Worm (Caenorhabditis elegans) whole organism, late embryonic: ENCODE data around the gene irld-34.

Experiments used
- C08G9.2 ChIP-seq: sonication (generic microtip); optimal IDR thresholded peaks from 2 replicates; lab custom pipeline; 2016; ENCODE audit warnings: mild to moderate bottlenecking, missing genetic modification characterization, moderate library complexity, missing compliant biosample characterization
- C38D4.7 ChIP-seq: fragments of 200-800 bp; sonication (Bioruptor generic); optimal IDR thresholded peaks from 2 replicates; lab custom pipeline; 2018; ENCODE audit warnings: mild to moderate bottlenecking, missing genetic modification characterization, moderate library complexity, missing compliant biosample characterization
- F13H6.1 ChIP-seq: sonication (generic microtip); optimal IDR thresholded peaks from 2 replicates; lab custom pipeline; 2016; ENCODE audit warnings: missing genetic modification characterization, missing compliant biosample characterization
- K09A11.1 ChIP-seq: sonication (generic microtip); optimal IDR thresholded peaks from 2 replicates; lab custom pipeline; 2017; ENCODE audit warnings: antibody characterized with exemption, mild to moderate bottlenecking, missing genetic modification characterization, missing compliant biosample characterization; ENCODE audit not compliant: insufficient read depth
- T23F11.4 ChIP-seq: fragments of 200-800 bp; sonication (Bioruptor generic); optimal IDR thresholded peaks from 2 replicates; lab custom pipeline; 2018; ENCODE audit warnings: mild to moderate bottlenecking, missing genetic modification characterization, missing compliant biosample characterization
- Y22D7AL.16 ChIP-seq: sonication (generic microtip); optimal IDR thresholded peaks from 2 replicates; lab custom pipeline; 2016; ENCODE audit warnings: missing genetic modification characterization, missing compliant biosample characterization
- ceh-14 ChIP-seq: sonication (generic microtip); optimal IDR thresholded peaks from 2 replicates; lab custom pipeline; 2016; ENCODE audit warnings: missing genotype, missing genetic modification characterization, missing compliant biosample characterization
- ceh-18 ChIP-seq: sonication (generic microtip); optimal IDR thresholded peaks from 2 replicates; lab custom pipeline; 2016; ENCODE audit warnings: missing genetic modification characterization, missing compliant biosample characterization
- ceh-19 ChIP-seq: fragments of 200-800 bp; sonication (Bioruptor generic); optimal IDR thresholded peaks from 2 replicates; lab custom pipeline; 2018; ENCODE audit warnings: mild to moderate bottlenecking, missing genetic modification characterization, missing compliant biosample characterization
- ceh-2 ChIP-seq: sonication (generic microtip); optimal IDR thresholded peaks from 2 replicates; lab custom pipeline; 2016; ENCODE audit warnings: missing genotype, missing genetic modification characterization, missing compliant biosample characterization
- ceh-24 ChIP-seq: sonication (generic microtip); optimal IDR thresholded peaks from 2 replicates; lab custom pipeline; 2016; ENCODE audit warnings: mild to moderate bottlenecking, missing genetic modification characterization, missing compliant biosample characterization
- ceh-31 ChIP-seq: sonication (generic microtip); optimal IDR thresholded peaks from 2 replicates; lab custom pipeline; 2016; ENCODE audit warnings: missing genetic modification characterization, missing compliant biosample characterization
- ceh-34 ChIP-seq: sonication (generic microtip); optimal IDR thresholded peaks from 2 replicates; lab custom pipeline; 2016; ENCODE audit warnings: mild to moderate bottlenecking, missing genetic modification characterization, missing compliant biosample characterization
- che-1 ChIP-seq: sonication (generic microtip); optimal IDR thresholded peaks from 2 replicates; lab custom pipeline; 2016; ENCODE audit warnings: mild to moderate bottlenecking, missing genetic modification characterization, missing compliant biosample characterization
- dve-1 ChIP-seq: sonication (generic microtip); optimal IDR thresholded peaks from 2 replicates; lab custom pipeline; 2017; ENCODE audit warnings: antibody characterized with exemption, mild to moderate bottlenecking, missing genetic modification characterization, missing compliant biosample characterization
- elt-2 ChIP-seq: sonication (generic microtip); optimal IDR thresholded peaks from 2 replicates; lab custom pipeline; 2016; ENCODE audit warnings: missing genetic modification reagents, missing genetic modification characterization, missing compliant biosample characterization
- elt-4 ChIP-seq: sonication (generic microtip); optimal IDR thresholded peaks from 2 replicates; lab custom pipeline; 2016; ENCODE audit warnings: missing genetic modification characterization, missing compliant biosample characterization
- eyg-1 ChIP-seq: sonication (generic microtip); optimal IDR thresholded peaks from 2 replicates; lab custom pipeline; 2016; ENCODE audit warnings: missing genotype, missing genetic modification characterization, missing compliant biosample characterization
- fkh-6 ChIP-seq: sonication (generic microtip); optimal IDR thresholded peaks from 2 replicates; lab custom pipeline; 2016; ENCODE audit warnings: missing genetic modification characterization, missing compliant biosample characterization
- hlh-15 ChIP-seq: sonication (generic microtip); optimal IDR thresholded peaks from 2 replicates; lab custom pipeline; 2016; ENCODE audit warnings: missing genetic modification characterization, missing compliant biosample characterization
- hlh-6 ChIP-seq: sonication (generic microtip); optimal IDR thresholded peaks from 2 replicates; lab custom pipeline; 2016; ENCODE audit warnings: missing genotype, missing genetic modification characterization, missing compliant biosample characterization
- lin-11 ChIP-seq: fragments of 200-800 bp; sonication (Bioruptor generic); optimal IDR thresholded peaks from 2 replicates; lab custom pipeline; 2018; ENCODE audit warnings: mild to moderate bottlenecking, missing genetic modification characterization, missing compliant biosample characterization
- madf-2 ChIP-seq: sonication (generic microtip); optimal IDR thresholded peaks from 2 replicates; lab custom pipeline; 2017; ENCODE audit warnings: missing genetic modification characterization, missing compliant biosample characterization
- mec-3 ChIP-seq: sonication (generic microtip); optimal IDR thresholded peaks from 2 replicates; lab custom pipeline; 2016; ENCODE audit warnings: borderline replicate concordance, missing genetic modification characterization, missing compliant biosample characterization
- nfya-1 ChIP-seq: sonication (generic microtip); optimal IDR thresholded peaks from 2 replicates; lab custom pipeline; 2017; ENCODE audit warnings: missing genetic modification characterization, mild to moderate bottlenecking, missing compliant biosample characterization, antibody characterized with exemption, moderate library complexity
- npax-4 ChIP-seq: sonication (generic microtip); optimal IDR thresholded peaks from 2 replicates; lab custom pipeline; 2016; ENCODE audit warnings: missing genetic modification characterization, missing compliant biosample characterization
- odd-2 ChIP-seq: sonication (generic microtip); optimal IDR thresholded peaks from 2 replicates; lab custom pipeline; 2017; ENCODE audit warnings: antibody characterized with exemption, mild to moderate bottlenecking, missing genetic modification characterization, missing compliant biosample characterization
- pag-3 ChIP-seq: sonication (generic microtip); optimal IDR thresholded peaks from 2 replicates; lab custom pipeline; 2016; ENCODE audit warnings: missing compliant biosample characterization, missing genetic modification characterization, borderline replicate concordance
- pax-1 ChIP-seq: fragments of 150-350 bp; optimal IDR thresholded peaks from 2 replicates; lab custom pipeline; 2014; ENCODE audit warnings: missing biosample characterization, missing genetic modification characterization
- pha-2 ChIP-seq: sonication (generic microtip); optimal IDR thresholded peaks from 2 replicates; lab custom pipeline; 2017; ENCODE audit warnings: mild to moderate bottlenecking, missing genetic modification characterization, missing compliant biosample characterization
- pros-1 ChIP-seq: fragments of 150-350 bp; optimal IDR thresholded peaks from 2 replicates; lab custom pipeline; 2014; ENCODE audit warnings: missing biosample characterization, missing genetic modification reagents, missing genetic modification characterization
- ref-2 ChIP-seq: sonication (generic microtip); optimal IDR thresholded peaks from 2 replicates; lab custom pipeline; 2016; ENCODE audit warnings: missing genetic modification characterization, missing compliant biosample characterization
- sdc-2 ChIP-seq: sonication (generic microtip); optimal IDR thresholded peaks from 2 replicates; lab custom pipeline; 2016; ENCODE audit warnings: missing genotype, missing genetic modification characterization, missing compliant biosample characterization
- sox-2 ChIP-seq: fragments of 200-800 bp; sonication (Bioruptor generic); IDR thresholded peaks from 2 replicates; pipeline ENCODE4 v1.3.6; 2022; ENCODE audit warnings: missing genetic modification reagents, missing genetic modification characterization, missing compliant biosample characterization
- tbx-2 ChIP-seq: sonication (generic microtip); optimal IDR thresholded peaks from 2 replicates; lab custom pipeline; 2016; ENCODE audit warnings: missing genetic modification characterization, missing compliant biosample characterization
- unc-3 ChIP-seq, 2 experiments: fragments of 200-800 bp in 1 of 2; sonication (Bioruptor generic) in 1 of 2; sonication (generic microtip) in 1 of 2; conservative IDR thresholded peaks in 1 of 2; optimal IDR thresholded peaks in 1 of 2; 2 replicates each; pipeline versions ENCODE4 v1.3.6 to Lab custom; 2016 to 2022; ENCODE audit warnings: missing compliant biosample characterization in 2 of 2, missing genetic modification characterization in 2 of 2, missing genetic modification reagents in 1 of 2
- unc-42 ChIP-seq: sonication (generic microtip); optimal IDR thresholded peaks from 2 replicates; lab custom pipeline; 2016; ENCODE audit warnings: missing genotype, missing genetic modification characterization, missing compliant biosample characterization
- zip-5 ChIP-seq: sonication (generic microtip); optimal IDR thresholded peaks from 2 replicates; lab custom pipeline; 2016; ENCODE audit warnings: missing genetic modification characterization, missing compliant biosample characterization
- ztf-16 ChIP-seq: sonication (generic microtip); optimal IDR thresholded peaks from 2 replicates; lab custom pipeline; 2017; ENCODE audit warnings: missing genetic modification characterization, missing compliant biosample characterization

irld-34 gene

DNA sequence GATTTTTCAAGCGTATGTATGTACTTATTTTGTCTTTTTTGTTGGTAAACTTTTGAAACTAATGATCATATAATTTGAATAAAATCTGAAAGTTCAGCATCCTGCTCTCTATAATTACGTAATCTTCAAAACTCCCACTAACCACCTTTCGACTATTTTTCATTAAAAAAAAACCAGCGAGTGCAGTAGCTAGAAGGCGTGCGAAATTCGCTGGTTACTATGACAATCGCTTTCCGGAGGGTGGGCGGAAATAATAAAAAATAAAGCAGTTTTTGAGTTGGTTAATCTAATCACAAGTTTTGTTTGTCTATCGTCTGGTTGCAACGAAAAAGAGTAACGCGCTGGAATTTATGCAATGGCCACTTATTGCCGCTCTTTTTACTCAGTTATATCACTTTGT, at the start of gene irld-34:
TSS of gene irld-34 (plus strand) at position 301 of the 400 bp plus-strand sequence.
- TF ChIP-seq unc-3 (GFP tag; conservative IDR thresholded peaks at IDR 0.05; lab: Robert Waterston, UW): no peak
- TF ChIP-seq unc-3 (tag; optimal IDR thresholded peaks at IDR 0.05; lab: Kevin White, UChicago): no peak
- no peak for TF ChIP-seq tbx-2
- TF ChIP-seq pax-1: no peak
- no peak for TF ChIP-seq pha-2 (tag; lab: Kevin White, UChicago)

DNA sequence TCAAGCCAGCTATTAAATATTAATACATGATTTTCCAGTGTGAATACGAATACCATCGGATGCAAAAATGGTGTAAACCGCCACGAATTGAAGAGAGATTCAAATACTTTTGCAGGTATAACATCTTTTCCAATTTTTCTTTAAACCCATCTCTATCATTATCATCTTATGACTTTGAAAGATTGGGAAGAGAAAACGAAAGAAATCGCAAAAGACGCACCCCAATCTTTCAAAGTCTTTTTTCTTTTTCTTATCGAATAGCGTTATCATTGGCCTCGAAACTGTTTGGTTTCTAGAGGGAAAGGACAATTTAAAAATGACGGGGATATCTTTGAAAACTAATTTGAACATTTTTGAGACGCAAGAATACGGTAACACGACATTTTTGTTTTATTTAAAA, 49.2 kb upstream of the irld-34 start:
- TF ChIP-seq ceh-24 (tag; lab: Kevin White, UChicago) (no peak), mec-3 (tag; lab: Kevin White, UChicago) (no peak), odd-2 (tag; lab: Kevin White, UChicago) (no peak), C38D4.7 (no peak), ceh-18 (no peak), fkh-6 (tag; lab: Kevin White, UChicago) (no peak), Y22D7AL.16 (tag; lab: Kevin White, UChicago) (no peak), ref-2 (tag; lab: Kevin White, UChicago) (no peak), hlh-15 (no peak)

DNA sequence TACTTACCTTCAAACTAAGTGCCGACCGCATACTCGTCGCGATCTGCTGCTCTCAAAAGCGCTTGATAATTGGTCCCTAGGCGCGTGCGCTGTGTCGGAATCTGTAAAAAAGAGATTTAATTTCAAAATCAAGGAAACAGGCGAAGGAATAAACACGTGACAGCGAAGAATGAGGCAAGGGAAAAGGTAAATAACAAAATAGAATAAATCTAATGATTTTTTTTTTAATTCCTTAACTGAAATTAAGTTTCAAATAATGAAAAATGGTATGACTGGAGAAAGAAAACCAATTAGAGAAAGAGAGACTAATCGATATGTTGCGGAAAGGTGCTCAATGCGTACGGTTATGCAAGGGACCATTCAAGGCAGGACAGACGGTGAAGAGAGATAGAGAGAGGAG, 45.7 kb upstream of the irld-34 start, which contains the start of gene cya-1:
TSS of gene cya-1 (minus strand) at position 101 of the 400 bp plus-strand sequence.
- TF ChIP-seq zip-5 (tag; lab: Kevin White, UChicago) (no peak), dve-1 (tag; lab: Kevin White, UChicago) (no peak), F13H6.1 (tag; lab: Kevin White, UChicago) (no peak), ztf-16 (tag; lab: Kevin White, UChicago) (no peak)

DNA sequence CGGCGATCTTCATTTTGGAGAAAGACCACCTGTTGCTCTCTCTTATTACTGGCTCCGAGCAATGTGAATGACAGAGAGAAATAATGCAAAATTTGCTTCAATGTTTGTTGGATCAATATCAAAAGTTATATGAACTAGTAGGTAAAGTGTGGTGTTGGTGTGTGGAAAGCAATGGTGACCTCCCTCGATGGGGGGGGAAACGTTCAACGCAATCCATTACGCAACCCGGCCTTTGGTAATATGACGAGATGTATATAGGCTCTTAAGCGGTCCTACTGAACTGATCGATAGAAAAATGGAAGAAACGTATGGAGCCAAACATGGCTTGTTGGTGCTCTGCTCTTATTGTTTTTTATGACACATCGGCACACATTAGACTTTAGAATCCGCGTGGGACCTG, 45.1 kb upstream of the irld-34 start:
- peak; percentile 6 for TF ChIP-seq elt-2 (tag; lab: Kevin White, UChicago)
- TF ChIP-seq K09A11.1 (tag; lab: Kevin White, UChicago): no peak

DNA sequence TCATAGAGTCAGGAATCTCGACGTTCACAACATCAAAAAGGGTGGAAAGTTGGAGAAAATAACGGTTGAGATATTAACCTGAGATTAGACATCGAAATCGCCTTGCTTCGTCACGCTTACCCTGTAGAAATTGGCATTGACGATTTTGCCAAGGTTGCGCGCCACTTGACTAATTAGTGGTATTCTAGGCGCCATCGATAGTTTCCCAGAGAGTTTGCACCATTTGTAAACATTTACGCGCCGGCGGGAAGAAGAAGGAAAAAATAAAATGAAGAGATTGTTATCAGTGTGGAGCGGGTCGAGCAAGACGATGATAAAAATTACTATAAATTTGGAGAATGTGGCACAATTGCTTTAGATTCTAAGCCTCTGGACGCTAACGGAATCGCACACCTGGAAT, 44.6 kb upstream of the irld-34 start:
- no peak for TF ChIP-seq T23F11.4 (GFP tag; lab: Kevin White, UChicago)
- TF ChIP-seq ceh-2 (tag; lab: Kevin White, UChicago): no peak
- TF ChIP-seq pha-2 (tag; lab: Kevin White, UChicago): no peak
- TF ChIP-seq eyg-1: no peak
- no peak for TF ChIP-seq npax-4 (tag; lab: Kevin White, UChicago)
- no peak for TF ChIP-seq pros-1 (tag; lab: Kevin White, UChicago)
- no peak for TF ChIP-seq dve-1 (tag; lab: Kevin White, UChicago)
- no peak for TF ChIP-seq ceh-19

DNA sequence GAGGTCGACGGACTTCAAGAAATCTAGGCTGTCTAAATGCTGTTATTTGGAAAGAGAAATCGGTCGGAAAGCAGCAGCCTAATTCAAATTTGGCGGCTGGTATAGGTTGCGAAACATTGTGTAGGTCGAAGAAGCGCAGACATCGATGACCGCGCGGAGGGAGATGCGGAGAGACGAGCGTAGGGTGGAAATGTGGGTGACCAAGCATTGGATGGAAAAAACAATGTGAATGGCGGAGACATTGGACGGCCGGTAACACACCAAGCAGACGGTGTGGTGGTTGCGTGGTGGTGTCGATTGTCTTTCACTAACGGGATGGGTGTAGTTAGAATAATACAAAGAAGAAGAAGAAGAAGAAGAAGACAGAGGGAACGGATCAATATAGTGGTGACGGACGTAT, 42.4 kb upstream of the irld-34 start:
- TF ChIP-seq hlh-15: no peak
- TF ChIP-seq sdc-2 (tag; lab: Kevin White, UChicago): peak; percentile 55
- TF ChIP-seq C08G9.2 (tag; lab: Kevin White, UChicago): peak; percentile 20
- peak; percentile 23 for TF ChIP-seq unc-42
- TF ChIP-seq madf-2 (tag; lab: Kevin White, UChicago): peak; percentile 5
- no peak for TF ChIP-seq odd-2 (tag; lab: Kevin White, UChicago)
- TF ChIP-seq nfya-1 (tag; lab: Kevin White, UChicago): peak; percentile 10
- TF ChIP-seq elt-4 (tag; lab: Kevin White, UChicago): no peak
- TF ChIP-seq ceh-31 (tag; lab: Kevin White, UChicago): peak; percentile 62
- peak; percentile 49 for TF ChIP-seq ceh-34 (tag; lab: Kevin White, UChicago)
- TF ChIP-seq ceh-14: peak; percentile 33
- TF ChIP-seq pag-3 (tag; lab: Kevin White, UChicago): no peak
- peak; percentile 57 for TF ChIP-seq hlh-6 (tag; lab: Kevin White, UChicago)
- no peak for TF ChIP-seq lin-11 (tag; lab: Kevin White, UChicago)
- TF ChIP-seq sox-2 (GFP tag; lab: Robert Waterston, UW): 0 out of 2 replicates have a peak, but pooled peaks have one; percentile 1
- no peak for TF ChIP-seq che-1 (tag; lab: Kevin White, UChicago)
- peak; percentile 63 for TF ChIP-seq ref-2 (tag; lab: Kevin White, UChicago)
- peak; percentile 37 for TF ChIP-seq tbx-2
